Worm (Caenorhabditis elegans) whole organism, L1 larva: ENCODE results near the gene cest-9.2.
A peak's percentile ranks its signal among the peaks of the same experiment; 100 is the strongest.

ENCODE experiments used
- C04F5.9 ChIP-seq: sonication (generic microtip); optimal IDR thresholded peaks from 2 replicates; lab custom pipeline; 2016; ENCODE audit warnings: missing genetic modification characterization, missing compliant biosample characterization
- C16A3.4 ChIP-seq: fragments of 150-350 bp; optimal IDR thresholded peaks from 2 replicates; lab custom pipeline; 2014; ENCODE audit warnings: missing biosample characterization, missing genetic modification characterization
- C34B4.2 ChIP-seq: sonication (generic microtip); optimal IDR thresholded peaks from 2 replicates; lab custom pipeline; 2017; ENCODE audit warnings: mild to moderate bottlenecking, missing genetic modification characterization, missing compliant biosample characterization
- F16B12.6 ChIP-seq: fragments of 150-350 bp; optimal IDR thresholded peaks from 2 replicates; lab custom pipeline; 2014; ENCODE audit warnings: missing biosample characterization, missing genetic modification characterization
- alr-1 ChIP-seq: fragments of 200-800 bp; sonication (Bioruptor generic); optimal IDR thresholded peaks from 2 replicates; lab custom pipeline; 2018; ENCODE audit warnings: borderline replicate concordance, mild to moderate bottlenecking, missing genetic modification characterization, missing compliant biosample characterization
- blmp-1 ChIP-seq: fragments of 150-350 bp; optimal IDR thresholded peaks from 2 replicates; lab custom pipeline; 2014; ENCODE audit warnings: missing biosample characterization, missing genetic modification characterization
- ceh-63 ChIP-seq: fragments of 200-800 bp; sonication (Bioruptor generic); optimal IDR thresholded peaks from 2 replicates; lab custom pipeline; 2018; ENCODE audit warnings: mild to moderate bottlenecking, missing genetic modification characterization, missing compliant biosample characterization
- ceh-90 ChIP-seq: sonication (generic microtip); optimal IDR thresholded peaks from 2 replicates; lab custom pipeline; 2016; ENCODE audit warnings: missing genetic modification characterization, missing compliant biosample characterization
- ces-1 ChIP-seq: fragments of 150-350 bp; optimal IDR thresholded peaks from 2 replicates; lab custom pipeline; 2014; ENCODE audit warnings: missing biosample characterization, missing genetic modification reagents, missing genetic modification characterization
- dsc-1 ChIP-seq: sonication (generic microtip); optimal IDR thresholded peaks from 2 replicates; lab custom pipeline; 2016; ENCODE audit warnings: mild to moderate bottlenecking, missing genetic modification characterization, missing compliant biosample characterization
- efl-1 ChIP-seq, 4 experiments: fragments of 150-350 bp; optimal IDR thresholded peaks in 3 of 4; peaks in 1 of 4; 1 replicate in 1 of 4; 2 replicates in 3 of 4; lab custom pipeline; 2014; ENCODE audit warnings: missing biosample characterization in 2 of 4, missing genetic modification characterization in 2 of 4, missing genetic modification reagents in 2 of 4
- egl-27 ChIP-seq, 2 experiments: fragments of 150-350 bp in 1 of 2; sonication (generic microtip); optimal IDR thresholded peaks; 3 replicates each; lab custom pipeline; 2017 to 2018; ENCODE audit warnings: missing biosample characterization in 2 of 2, missing genetic modification characterization in 2 of 2, missing genetic modification reagents in 2 of 2
- elt-2 ChIP-seq: sonication (generic microtip); optimal IDR thresholded peaks from 2 replicates; lab custom pipeline; 2016; ENCODE audit warnings: missing genetic modification characterization, mild to moderate bottlenecking, inconsistent platforms, missing compliant biosample characterization, missing genetic modification reagents
- elt-3 ChIP-seq, 6 experiments: fragments of 150-350 bp in 1 of 6; sonication (generic microtip); optimal IDR thresholded peaks; 2 replicates each; lab custom pipeline; 2017 to 2018; ENCODE audit warnings: missing biosample characterization in 6 of 6, missing genetic modification characterization in 6 of 6, inconsistent platforms in 1 of 6
- ets-5 ChIP-seq: fragments of 200-800 bp; sonication (Bioruptor generic); IDR thresholded peaks from 2 replicates; pipeline ENCODE4 v1.3.6; 2022; ENCODE audit warnings: missing genetic modification characterization, missing compliant biosample characterization
- fkh-10 ChIP-seq: sonication (generic microtip); optimal IDR thresholded peaks from 2 replicates; lab custom pipeline; 2017; ENCODE audit warnings: missing biosample characterization, missing genetic modification reagents, missing genetic modification characterization
- grh-1 ChIP-seq: fragments of 200-800 bp; sonication (Bioruptor generic); IDR thresholded peaks from 2 replicates; pipeline ENCODE4 v1.3.6; 2022; ENCODE audit warnings: missing genetic modification reagents, missing genetic modification characterization, missing compliant biosample characterization
- hlh-17 ChIP-seq: fragments of 200-800 bp; sonication (Bioruptor generic); optimal IDR thresholded peaks from 2 replicates; lab custom pipeline; 2018; ENCODE audit warnings: missing genetic modification characterization, mild to moderate bottlenecking, missing compliant biosample characterization, moderate library complexity, borderline replicate concordance
- hlh-4 ChIP-seq: sonication (generic microtip); optimal IDR thresholded peaks from 2 replicates; lab custom pipeline; 2016; ENCODE audit warnings: mild to moderate bottlenecking, missing genetic modification characterization, missing compliant biosample characterization
- isw-1 ChIP-seq: fragments of 200-800 bp; sonication (Bioruptor generic); IDR thresholded peaks from 2 replicates; pipeline ENCODE4 v1.3.6; 2022; ENCODE audit warnings: missing genetic modification characterization, missing compliant biosample characterization
- jun-1 ChIP-seq: fragments of 150-350 bp; optimal IDR thresholded peaks from 2 replicates; lab custom pipeline; 2014; ENCODE audit warnings: missing biosample characterization, missing genetic modification reagents, missing genetic modification characterization
- lin-13 ChIP-seq: fragments of 150-350 bp; optimal IDR thresholded peaks from 2 replicates; lab custom pipeline; 2014; ENCODE audit warnings: missing biosample characterization, missing genetic modification reagents, missing genetic modification characterization
- lin-15B ChIP-seq: fragments of 150-350 bp; sonication (generic microtip); optimal IDR thresholded peaks from 3 replicates; lab custom pipeline; 2014; ENCODE audit warnings: missing biosample characterization, missing genetic modification characterization
- lin-35 ChIP-seq, 2 experiments: fragments of 150-350 bp; optimal IDR thresholded peaks; 2 replicates each; lab custom pipeline; 2014; ENCODE audit warnings: missing biosample characterization in 2 of 2, missing genetic modification characterization in 2 of 2, missing genetic modification reagents in 2 of 2
- lir-3 ChIP-seq: sonication (generic microtip); optimal IDR thresholded peaks from 2 replicates; lab custom pipeline; 2016; ENCODE audit warnings: mild to moderate bottlenecking, missing genetic modification characterization, moderate library complexity, missing compliant biosample characterization; ENCODE audit not compliant: poor library complexity
- mdl-1 ChIP-seq, 2 experiments: fragments of 150-350 bp; optimal IDR thresholded peaks; 2 replicates each; lab custom pipeline; 2014 to 2017; ENCODE audit warnings: missing biosample characterization in 2 of 2, missing genetic modification characterization in 2 of 2, inconsistent platforms in 1 of 2
- mef-2 ChIP-seq: fragments of 150-350 bp; optimal IDR thresholded peaks from 2 replicates; lab custom pipeline; 2014; ENCODE audit warnings: missing biosample characterization, missing genetic modification characterization
- mep-1 ChIP-seq: fragments of 150-350 bp; optimal IDR thresholded peaks from 2 replicates; lab custom pipeline; 2014; ENCODE audit warnings: missing biosample characterization, missing genetic modification characterization
- nhr-11 ChIP-seq: fragments of 150-350 bp; optimal IDR thresholded peaks from 2 replicates; lab custom pipeline; 2014; ENCODE audit warnings: missing biosample characterization, missing genetic modification characterization
- nhr-28 ChIP-seq: fragments of 150-350 bp; optimal IDR thresholded peaks from 2 replicates; lab custom pipeline; 2014; ENCODE audit warnings: missing biosample characterization, missing genetic modification characterization
- nhr-71 ChIP-seq: sonication (generic microtip); optimal IDR thresholded peaks from 2 replicates; lab custom pipeline; 2016; ENCODE audit warnings: mild to moderate bottlenecking, missing genetic modification characterization, moderate library complexity, missing compliant biosample characterization
- nhr-76 ChIP-seq: sonication (generic microtip); optimal IDR thresholded peaks from 2 replicates; lab custom pipeline; 2017; ENCODE audit warnings: missing biosample characterization, missing genetic modification characterization
- nhr-77 ChIP-seq: fragments of 150-350 bp; optimal IDR thresholded peaks from 2 replicates; lab custom pipeline; 2014; ENCODE audit warnings: missing biosample characterization, missing genetic modification characterization
- nhr-84 ChIP-seq: sonication (generic microtip); optimal IDR thresholded peaks from 2 replicates; lab custom pipeline; 2017; ENCODE audit warnings: missing biosample characterization, missing genetic modification characterization
- nhr-90 ChIP-seq: sonication (generic microtip); optimal IDR thresholded peaks from 2 replicates; lab custom pipeline; 2016; ENCODE audit warnings: mild to moderate bottlenecking, missing genetic modification characterization, missing compliant biosample characterization; ENCODE audit not compliant: poor library complexity
- pag-3 ChIP-seq: sonication (generic microtip); optimal IDR thresholded peaks from 2 replicates; lab custom pipeline; 2017; ENCODE audit warnings: missing genetic modification characterization, mild to moderate bottlenecking, missing compliant biosample characterization, antibody characterized with exemption, borderline replicate concordance; ENCODE audit not compliant: insufficient read depth
- pax-3 ChIP-seq: fragments of 200-800 bp; sonication (Bioruptor generic); optimal IDR thresholded peaks from 2 replicates; lab custom pipeline; 2018; ENCODE audit warnings: mild to moderate bottlenecking, missing genetic modification characterization, moderate library complexity, missing compliant biosample characterization
- pqm-1 ChIP-seq: sonication (generic microtip); optimal IDR thresholded peaks from 3 replicates; lab custom pipeline; 2017; ENCODE audit warnings: missing biosample characterization, missing genetic modification characterization
- rnt-1 ChIP-seq: sonication (generic microtip); optimal IDR thresholded peaks from 2 replicates; lab custom pipeline; 2016; ENCODE audit warnings: mild to moderate bottlenecking, missing genetic modification characterization, moderate library complexity, missing compliant biosample characterization
- snu-23 ChIP-seq: sonication (generic microtip); optimal IDR thresholded peaks from 2 replicates; lab custom pipeline; 2016; ENCODE audit warnings: missing genetic modification characterization, missing compliant biosample characterization
- sox-4 ChIP-seq: sonication (generic microtip); optimal IDR thresholded peaks from 2 replicates; lab custom pipeline; 2016; ENCODE audit warnings: missing genetic modification characterization, missing compliant biosample characterization
- tbx-2 ChIP-seq: sonication (generic microtip); optimal IDR thresholded peaks from 2 replicates; lab custom pipeline; 2016; ENCODE audit warnings: missing genetic modification characterization, missing compliant biosample characterization
- tlp-1 ChIP-seq: fragments of 150-350 bp; optimal IDR thresholded peaks from 2 replicates; lab custom pipeline; 2014; ENCODE audit warnings: missing biosample characterization, missing genetic modification characterization
- unc-130 ChIP-seq: fragments of 150-350 bp; optimal IDR thresholded peaks from 2 replicates; lab custom pipeline; 2017; ENCODE audit warnings: missing biosample characterization, missing genetic modification characterization, inconsistent platforms
- unc-30 ChIP-seq: sonication (generic microtip); optimal IDR thresholded peaks from 2 replicates; lab custom pipeline; 2017; ENCODE audit warnings: missing biosample characterization, missing genetic modification characterization
- unc-62 ChIP-seq: fragments of 150-350 bp; optimal IDR thresholded peaks from 2 replicates; lab custom pipeline; 2014; ENCODE audit warnings: missing biosample characterization, missing genetic modification reagents, missing genetic modification characterization
- unc-86 ChIP-seq: sonication (generic microtip); optimal IDR thresholded peaks from 2 replicates; lab custom pipeline; 2016; ENCODE audit warnings: missing genetic modification characterization, missing compliant biosample characterization
- unc-98 ChIP-seq: fragments of 200-800 bp; sonication (Bioruptor generic); IDR thresholded peaks from 2 replicates; pipeline ENCODE4 v1.3.6; 2022; ENCODE audit warnings: missing genetic modification characterization, missing compliant biosample characterization
- zag-1 ChIP-seq: fragments of 150-350 bp; optimal IDR thresholded peaks from 2 replicates; lab custom pipeline; 2014; ENCODE audit warnings: missing biosample characterization, missing genetic modification characterization
- ztf-11 ChIP-seq, 2 experiments: sonication (generic microtip); optimal IDR thresholded peaks; 2 replicates each; lab custom pipeline; 2016 to 2017; ENCODE audit warnings: missing genetic modification characterization in 2 of 2, missing biosample characterization in 1 of 2, missing compliant biosample characterization in 1 of 2
- ztf-4 ChIP-seq: fragments of 150-350 bp; optimal IDR thresholded peaks from 2 replicates; lab custom pipeline; 2014; ENCODE audit warnings: missing biosample characterization, missing genetic modification characterization

The cest-9.2 gene

ce11 chrX:12210145-12211032, 11.5 kb upstream of the cest-9.2 start:
- TF ChIP-seq lin-15B (tag; lab: Kevin White, UChicago) (no peak), dsc-1 (peak; percentile 90), mep-1 (tag; lab: Kevin White, UChicago) (no peak), hlh-17 (GFP tag; lab: Kevin White, UChicago) (no peak), unc-62 (GFP tag; lab: Kevin White, UChicago) (no peak), unc-30 (tag; lab: Kevin White, UChicago) (no peak), grh-1 (GFP tag; lab: Robert Waterston, UW) (no peak), egl-27 (tag; optimal IDR thresholded peaks at IDR 0.05; lab: Kevin White, UChicago) (no peak), C34B4.2 (tag; lab: Kevin White, UChicago) (no peak), ceh-63 (GFP tag; lab: Kevin White, UChicago) (peak; percentile 71), fkh-10 (GFP tag; lab: Kevin White, UChicago) (no peak), ces-1 (GFP tag; lab: Kevin White, UChicago) (no peak), mef-2 (tag; lab: Kevin White, UChicago) (no peak), zag-1 (no peak), sox-4 (no peak), nhr-90 (tag; lab: Kevin White, UChicago) (no peak), nhr-28 (no peak), jun-1 (tag; lab: Kevin White, UChicago) (no peak), rnt-1 (tag; lab: Kevin White, UChicago) (no peak), mdl-1 (tag; optimal IDR thresholded peaks at IDR 0.05; lab: Kevin White, UChicago) (no peak), ceh-90 (tag; lab: Kevin White, UChicago) (no peak), nhr-77 (tag; lab: Kevin White, UChicago) (no peak), efl-1 (optimal IDR thresholded peaks at IDR 0.05; lab: Kevin White, UChicago) (no peak), efl-1 (GFP tag; optimal IDR thresholded peaks at IDR 0.05 in 1 of 2; lab: Kevin White, UChicago) (peak in 1 of 2 experiments; percentile 59), pag-3 (no peak), C16A3.4 (tag; lab: Kevin White, UChicago) (no peak), elt-2 (tag; lab: Kevin White, UChicago) (peak; percentile 19), hlh-4 (tag; lab: Kevin White, UChicago) (no peak), unc-130 (tag; lab: Kevin White, UChicago) (no peak), nhr-71 (tag; lab: Kevin White, UChicago) (peak; percentile 61), pqm-1 (peak; percentile 25), tbx-2 (tag; lab: Kevin White, UChicago) (no peak), blmp-1 (tag; lab: Kevin White, UChicago) (peak; percentile 40), elt-3 (tag; optimal IDR thresholded peaks at IDR 0.05; lab: Kevin White, UChicago) (no peak), nhr-84 (tag; lab: Kevin White, UChicago) (no peak), lin-35 (GFP tag; optimal IDR thresholded peaks at IDR 0.05; lab: Kevin White, UChicago) (no peak), unc-98 (GFP tag; lab: Robert Waterston, UW) (no peak), pax-3 (tag; lab: Kevin White, UChicago) (no peak), snu-23 (GFP tag; lab: Kevin White, UChicago) (no peak), unc-86 (peak; percentile 28), lir-3 (tag; lab: Kevin White, UChicago) (no peak), nhr-76 (no peak), ztf-11 (tag; optimal IDR thresholded peaks at IDR 0.05; lab: Kevin White, UChicago) (no peak), C04F5.9 (tag; lab: Kevin White, UChicago) (no peak), lin-13 (GFP tag; lab: Kevin White, UChicago) (no peak), tlp-1 (tag; lab: Kevin White, UChicago) (no peak), ztf-4 (tag; lab: Kevin White, UChicago) (no peak), alr-1 (tag; lab: Kevin White, UChicago) (no peak), nhr-11 (tag; lab: Kevin White, UChicago) (peak; percentile 17), isw-1 (GFP tag; lab: Robert Waterston, UW) (no peak), F16B12.6 (no peak), ets-5 (GFP tag; lab: Robert Waterston, UW) (no peak)
